Fruit fly (Drosophila melanogaster) whole organism, embryonic: ENCODE data around the gene Cnep1r2.

Experiments used
- ATbp ChIP-seq: fragments of 200-800 bp; sonication (Bioruptor generic); optimal IDR thresholded peaks from 2 replicates; lab custom pipeline; 2017; ENCODE audit warnings: missing biosample characterization, mild to moderate bottlenecking, missing genetic modification characterization, missing genetic modification reagents
- CG10147 ChIP-seq: fragments of 200-800 bp; sonication (Bioruptor generic); optimal IDR thresholded peaks from 2 replicates; lab custom pipeline; 2019; ENCODE audit warnings: missing biosample characterization, mild to moderate bottlenecking, missing genetic modification characterization, moderate library complexity
- CG10366 ChIP-seq: fragments of 200-800 bp; sonication (Bioruptor generic); IDR thresholded peaks from 2 replicates; pipeline ENCODE4 v1.3.6; 2022; ENCODE audit warnings: missing biosample characterization, missing genetic modification characterization
- CG10431 ChIP-seq: fragments of 200-800 bp; sonication (Bioruptor generic); optimal IDR thresholded peaks from 3 replicates; lab custom pipeline; 2018; ENCODE audit warnings: missing biosample characterization, mild to moderate bottlenecking, missing genetic modification characterization
- CG10959 ChIP-seq: fragments of 200-800 bp; sonication (Bioruptor generic); IDR thresholded peaks from 2 replicates; pipeline ENCODE4 v1.3.6; 2022; ENCODE audit warnings: missing biosample characterization, missing genetic modification characterization
- CG11456 ChIP-seq: fragments of 200-800 bp; sonication (Bioruptor generic); IDR thresholded peaks from 3 replicates; pipeline ENCODE4 v1.3.6; 2022; ENCODE audit warnings: missing biosample characterization, missing genetic modification characterization
- CG1233 ChIP-seq: fragments of 200-800 bp; sonication (Bioruptor generic); optimal IDR thresholded peaks from 4 replicates; lab custom pipeline; 2018; ENCODE audit warnings: missing biosample characterization, mild to moderate bottlenecking, missing genetic modification characterization
- CG13123 ChIP-seq: fragments of 200-800 bp; sonication (Bioruptor generic); optimal IDR thresholded peaks from 2 replicates; lab custom pipeline; 2016; ENCODE audit warnings: missing biosample characterization, missing genetic modification characterization
- CG14441 ChIP-seq: fragments of 200-800 bp; sonication (Bioruptor generic); IDR thresholded peaks from 2 replicates; pipeline ENCODE4 v1.3.6; 2022; ENCODE audit warnings: missing biosample characterization, missing genetic modification characterization
- CG1529 ChIP-seq: fragments of 200-800 bp; sonication (Bioruptor generic); optimal IDR thresholded peaks from 3 replicates; lab custom pipeline; 2018; ENCODE audit warnings: missing biosample characterization, missing genetic modification characterization
- CG15696 ChIP-seq: fragments of 200-800 bp; sonication (Bioruptor generic); optimal IDR thresholded peaks from 2 replicates; lab custom pipeline; 2019; ENCODE audit warnings: missing biosample characterization, mild to moderate bottlenecking, missing genetic modification characterization, moderate library complexity
- CG1602 ChIP-seq: fragments of 200-800 bp; sonication (Bioruptor generic); optimal IDR thresholded peaks from 3 replicates; lab custom pipeline; 2016; ENCODE audit warnings: missing biosample characterization, missing genetic modification characterization
- CG16815 ChIP-seq: fragments of 200-800 bp; sonication (Bioruptor generic); optimal IDR thresholded peaks from 3 replicates; lab custom pipeline; 2017; ENCODE audit warnings: missing biosample characterization, mild to moderate bottlenecking, missing genetic modification characterization
- CG17361 ChIP-seq: fragments of 200-800 bp; sonication (Bioruptor generic); IDR thresholded peaks from 3 replicates; pipeline ENCODE4 v1.3.6; 2022; ENCODE audit warnings: missing biosample characterization, missing genetic modification characterization
- CG18011 ChIP-seq: fragments of 200-800 bp; sonication (Bioruptor generic); optimal IDR thresholded peaks from 2 replicates; lab custom pipeline; 2017; ENCODE audit warnings: missing biosample characterization, missing genetic modification characterization, mild to moderate bottlenecking, moderate library complexity, missing genotype
- CG2202 ChIP-seq: fragments of 200-800 bp; sonication (Bioruptor generic); optimal IDR thresholded peaks from 2 replicates; lab custom pipeline; 2018; ENCODE audit warnings: missing biosample characterization, mild to moderate bottlenecking, missing genetic modification characterization
- CG2889 ChIP-seq: fragments of 200-800 bp; sonication (Bioruptor generic); IDR thresholded peaks from 3 replicates; pipeline ENCODE4 v1.3.6; 2022; ENCODE audit warnings: missing biosample characterization, missing genetic modification characterization
- CG30020 ChIP-seq: fragments of 200-800 bp; optimal IDR thresholded peaks from 2 replicates; lab custom pipeline; 2019; ENCODE audit warnings: missing biosample characterization, mild to moderate bottlenecking, missing genetic modification characterization, moderate library complexity
- CG31388 ChIP-seq: fragments of 200-800 bp; sonication (Bioruptor generic); optimal IDR thresholded peaks from 2 replicates; lab custom pipeline; 2016; ENCODE audit warnings: missing biosample characterization, missing genetic modification characterization
- CG34376 ChIP-seq: fragments of 200-800 bp; sonication (Bioruptor generic); optimal IDR thresholded peaks from 2 replicates; lab custom pipeline; 2018; ENCODE audit warnings: missing biosample characterization, mild to moderate bottlenecking, missing genetic modification characterization
- CG3995 ChIP-seq: fragments of 200-800 bp; sonication (Bioruptor generic); optimal IDR thresholded peaks from 3 replicates; lab custom pipeline; 2016; ENCODE audit warnings: missing biosample characterization, missing genetic modification characterization
- CG5245 ChIP-seq: fragments of 200-800 bp; sonication (Bioruptor generic); optimal IDR thresholded peaks from 3 replicates; lab custom pipeline; 2016; ENCODE audit warnings: missing biosample characterization, missing genetic modification characterization
- CG7928 ChIP-seq: fragments of 200-800 bp; sonication (Bioruptor generic); optimal IDR thresholded peaks from 2 replicates; lab custom pipeline; 2017; ENCODE audit warnings: missing biosample characterization, mild to moderate bottlenecking, missing genetic modification characterization
- CG8478 ChIP-seq: fragments of >200 bp; optimal IDR thresholded peaks from 2 replicates; lab custom pipeline; 2018
- CG9817 ChIP-seq: fragments of 200-800 bp; sonication (Bioruptor generic); optimal IDR thresholded peaks from 2 replicates; lab custom pipeline; 2018; ENCODE audit warnings: missing biosample characterization, mild to moderate bottlenecking, missing genetic modification characterization, moderate library complexity
- D19A ChIP-seq: fragments of 200-800 bp; optimal IDR thresholded peaks from 3 replicates; lab custom pipeline; 2019; ENCODE audit warnings: missing biosample characterization, mild to moderate bottlenecking, missing genetic modification characterization, moderate library complexity
- Fer3 ChIP-seq: fragments of 200-800 bp; sonication (Bioruptor generic); optimal IDR thresholded peaks from 2 replicates; lab custom pipeline; 2018; ENCODE audit warnings: missing biosample characterization, mild to moderate bottlenecking, missing genetic modification characterization, moderate library complexity
- HHEX ChIP-seq: fragments of 200-800 bp; sonication (Bioruptor generic); optimal IDR thresholded peaks from 3 replicates; lab custom pipeline; 2017; ENCODE audit warnings: missing biosample characterization, mild to moderate bottlenecking, missing genetic modification characterization, missing genetic modification reagents
- Hey ChIP-seq: fragments of 200-800 bp; sonication (Bioruptor generic); optimal IDR thresholded peaks from 3 replicates; lab custom pipeline; 2018; ENCODE audit warnings: missing biosample characterization, mild to moderate bottlenecking, missing genetic modification characterization
- Hr39 ChIP-seq: fragments of >200 bp; optimal IDR thresholded peaks from 2 replicates; lab custom pipeline; 2017
- Hr78 ChIP-seq, 2 experiments: fragments of 200-800 bp in 1 of 2; fragments of >200 bp in 1 of 2; sonication (Bioruptor generic) in 1 of 2; optimal IDR thresholded peaks; 2 replicates each; lab custom pipeline; 2017 to 2019; ENCODE audit warnings: missing biosample characterization in 2 of 2, missing genetic modification characterization in 2 of 2, mild to moderate bottlenecking in 1 of 2, moderate library complexity in 1 of 2
- Max ChIP-seq: fragments of 200-800 bp; sonication (Bioruptor generic); optimal IDR thresholded peaks from 2 replicates; lab custom pipeline; 2016; ENCODE audit warnings: missing biosample characterization, mild to moderate bottlenecking, missing genetic modification characterization
- NFAT ChIP-seq: fragments of 200-800 bp; sonication (Bioruptor generic); IDR thresholded peaks from 2 replicates; pipeline ENCODE4 v1.3.6; 2022; ENCODE audit warnings: missing biosample characterization, missing genetic modification characterization
- NK7.1 ChIP-seq: fragments of 200-800 bp; sonication (Bioruptor generic); optimal IDR thresholded peaks from 3 replicates; lab custom pipeline; 2016; ENCODE audit warnings: missing biosample characterization, missing genetic modification characterization
- Nf-YB ChIP-seq: fragments of 200-800 bp; sonication (Bioruptor generic); optimal IDR thresholded peaks from 3 replicates; lab custom pipeline; 2019; ENCODE audit warnings: missing biosample characterization, mild to moderate bottlenecking, missing genetic modification characterization, moderate library complexity
- Nf-YC ChIP-seq: fragments of 200-800 bp; optimal IDR thresholded peaks from 3 replicates; lab custom pipeline; 2019; ENCODE audit warnings: missing biosample characterization, mild to moderate bottlenecking, missing genetic modification characterization, moderate library complexity
- Rfx ChIP-seq: fragments of 200-800 bp; sonication (Bioruptor generic); IDR thresholded peaks from 2 replicates; pipeline ENCODE4 v1.3.6; 2022; ENCODE audit warnings: missing biosample characterization, missing genetic modification characterization
- Spps ChIP-seq: fragments of 200-800 bp; sonication (Bioruptor generic); optimal IDR thresholded peaks from 2 replicates; lab custom pipeline; 2018; ENCODE audit warnings: missing biosample characterization, mild to moderate bottlenecking, missing genetic modification characterization
- Vsx1 ChIP-seq: fragments of 200-800 bp; sonication (Bioruptor generic); optimal IDR thresholded peaks from 2 replicates; lab custom pipeline; 2017; ENCODE audit warnings: missing biosample characterization, mild to moderate bottlenecking, missing genetic modification characterization, missing genetic modification reagents
- ash1 ChIP-seq: fragments of 200-800 bp; sonication (Bioruptor generic); optimal IDR thresholded peaks from 2 replicates; lab custom pipeline; 2018; ENCODE audit warnings: missing biosample characterization, mild to moderate bottlenecking, missing genetic modification characterization
- da ChIP-seq: fragments of 200-800 bp; sonication (Bioruptor generic); optimal IDR thresholded peaks from 2 replicates; lab custom pipeline; 2016; ENCODE audit warnings: missing biosample characterization, missing genetic modification characterization
- dmrt99B ChIP-seq: fragments of 200-800 bp; sonication (Bioruptor generic); optimal IDR thresholded peaks from 2 replicates; lab custom pipeline; 2018; ENCODE audit warnings: missing biosample characterization, mild to moderate bottlenecking, missing genetic modification characterization, moderate library complexity
- gsb-n ChIP-seq: fragments of 200-800 bp; sonication (Bioruptor generic); optimal IDR thresholded peaks from 3 replicates; lab custom pipeline; 2018; ENCODE audit warnings: missing biosample characterization, mild to moderate bottlenecking, missing genetic modification characterization
- jing ChIP-seq: fragments of 200-800 bp; sonication (Bioruptor generic); optimal IDR thresholded peaks from 2 replicates; lab custom pipeline; 2018; ENCODE audit warnings: missing biosample characterization, mild to moderate bottlenecking, missing genetic modification characterization
- knrl ChIP-seq: fragments of 200-800 bp; sonication (Bioruptor generic); IDR thresholded peaks from 3 replicates; pipeline ENCODE4 v1.3.6; 2022; ENCODE audit warnings: missing biosample characterization, missing genetic modification characterization; ENCODE audit not compliant: partially characterized antibody
- so ChIP-seq: fragments of 200-800 bp; sonication (Bioruptor generic); IDR thresholded peaks from 3 replicates; pipeline ENCODE4 v1.3.6; 2022; ENCODE audit warnings: missing biosample characterization, missing genetic modification characterization
- toy ChIP-seq: fragments of 200-800 bp; sonication (Bioruptor generic); IDR thresholded peaks from 2 replicates; pipeline ENCODE4 v1.3.6; 2022; ENCODE audit warnings: missing biosample characterization, missing genetic modification characterization
- unpg ChIP-seq: fragments of 200-800 bp; sonication (Bioruptor generic); optimal IDR thresholded peaks from 3 replicates; lab custom pipeline; 2018; ENCODE audit warnings: missing biosample characterization, mild to moderate bottlenecking, missing genetic modification characterization, moderate library complexity
- usp ChIP-seq: fragments of >200 bp; optimal IDR thresholded peaks from 2 replicates; lab custom pipeline; 2017; ENCODE audit warnings: missing biosample characterization, missing genetic modification characterization
- wor ChIP-seq: fragments of 200-800 bp; sonication (Bioruptor generic); IDR thresholded peaks from 2 replicates; pipeline ENCODE4 v1.3.6; 2022; ENCODE audit warnings: missing biosample characterization, missing genetic modification characterization

Cnep1r2 gene

DNA sequence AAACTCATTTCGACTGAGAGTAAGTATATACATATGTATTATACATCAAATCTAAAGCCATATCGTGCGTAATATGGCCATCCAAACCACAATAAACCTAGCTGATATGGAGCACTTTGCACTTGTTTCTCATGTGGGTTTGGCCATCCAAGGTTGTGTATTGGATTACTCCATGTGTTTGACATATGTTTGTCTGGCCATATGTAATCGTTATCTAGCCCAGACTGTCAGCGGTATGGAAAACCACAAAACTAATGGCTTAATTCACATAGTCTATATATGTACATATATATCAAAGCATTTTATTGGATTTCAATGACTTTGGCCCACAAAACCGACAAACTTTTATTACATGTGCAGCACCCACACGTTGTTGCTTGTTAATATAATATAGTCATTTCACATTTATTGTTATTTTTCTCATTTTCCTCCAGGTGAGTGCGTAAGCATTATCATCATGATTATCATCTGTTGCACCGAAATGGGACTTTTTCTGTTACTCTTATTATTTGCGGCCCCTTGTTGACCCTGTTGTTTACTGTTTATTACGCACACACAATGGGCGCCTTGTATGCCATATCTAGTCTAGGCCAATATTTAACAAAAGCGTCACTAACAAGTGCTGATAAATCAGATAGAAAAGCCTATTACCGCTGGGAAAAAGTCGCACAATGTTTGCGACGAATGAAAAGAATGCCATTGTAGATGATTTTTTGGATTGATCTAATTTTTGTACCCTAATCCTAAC is 18.7 kb downstream of the Cnep1r2 start (continued):
- 0 out of 2 replicates have a peak, but pooled peaks have one; percentile 15 for TF ChIP-seq CG10366 (GFP tag; lab: Robert Waterston, UW)
- TF ChIP-seq CG16815: no peak
- TF ChIP-seq Hr39 (lab: Kevin White, UChicago): no peak
- no peak for TF ChIP-seq CG8478 (lab: Kevin White, UChicago)
- no peak; the same call in 2 of the 3 replicates for TF ChIP-seq CG11456 (GFP tag; lab: Robert Waterston, UW)
- no peak for TF ChIP-seq NFAT (GFP tag; lab: Robert Waterston, UW)
- no peak for TF ChIP-seq CG31388 (GFP tag; lab: Kevin White, UChicago)
- peak; percentile 19; the same call in 1 of the 2 replicates for TF ChIP-seq Rfx (GFP tag; lab: Robert Waterston, UW)
- peak; percentile 7 for TF ChIP-seq Nf-YC (tag; lab: Kevin White, UChicago)
- peak; percentile 56 for TF ChIP-seq CG34376 (GFP tag; lab: Kevin White, UChicago)
- TF ChIP-seq toy (GFP tag; lab: Robert Waterston, UW): no peak
- peak; percentile 17 for TF ChIP-seq CG18011 (GFP tag; lab: Kevin White, UChicago)
- peak; percentile 68 for TF ChIP-seq CG2202 (tag; lab: Kevin White, UChicago)
- peak; percentile 1 for TF ChIP-seq CG3995 (GFP tag; lab: Kevin White, UChicago)
- TF ChIP-seq CG14441 (GFP tag; lab: Robert Waterston, UW): peak; percentile 20; the same call in 1 of the 2 replicates
- TF ChIP-seq jing: peak; percentile 16
- TF ChIP-seq CG30020: no peak
- no peak for TF ChIP-seq CG2889 (GFP tag; lab: Robert Waterston, UW)
- peak; percentile 69 for TF ChIP-seq CG13123 (GFP tag; lab: Kevin White, UChicago)
- TF ChIP-seq CG10431 (GFP tag; lab: Kevin White, UChicago): peak; percentile 43
- no peak for TF ChIP-seq knrl (GFP tag; lab: Robert Waterston, UW)
- TF ChIP-seq CG5245 (GFP tag; lab: Kevin White, UChicago): peak; percentile 23
- TF ChIP-seq CG1529: peak; percentile 67
- TF ChIP-seq Max (GFP tag; lab: Kevin White, UChicago): peak; percentile 10
- TF ChIP-seq CG1602 (GFP tag; lab: Kevin White, UChicago): peak; percentile 33
- peak; percentile 83 for TF ChIP-seq CG1233
- peak; percentile 84 for TF ChIP-seq HHEX (GFP tag; lab: Kevin White, UChicago)
- no peak for TF ChIP-seq wor
- peak; percentile 75 for TF ChIP-seq Fer3 (tag; lab: Kevin White, UChicago)
- TF ChIP-seq so (GFP tag; lab: Robert Waterston, UW): peak; percentile 65; the same call in 2 of the 3 replicates
- TF ChIP-seq CG7928 (GFP tag; lab: Kevin White, UChicago): no peak
- peak; percentile 47 for TF ChIP-seq Nf-YB (GFP tag; lab: Kevin White, UChicago)
- peak; percentile 37; the same call in 1 of the 3 replicates for TF ChIP-seq CG17361
- peak; percentile 24 for TF ChIP-seq Spps (tag; lab: Kevin White, UChicago)
- peak; percentile 45 for TF ChIP-seq CG15696 (tag; lab: Kevin White, UChicago)
- peak; percentile 84 for TF ChIP-seq Vsx1
- TF ChIP-seq CG9817 (tag; lab: Kevin White, UChicago): peak; percentile 45
- TF ChIP-seq da (GFP tag; lab: Kevin White, UChicago): peak; percentile 72
- peak; percentile 63 for TF ChIP-seq dmrt99B
- peak; percentile 77 for TF ChIP-seq gsb-n (tag; lab: Kevin White, UChicago)
- TF ChIP-seq ash1 (GFP tag; lab: Kevin White, UChicago): peak; percentile 38
- TF ChIP-seq unpg (GFP tag; lab: Kevin White, UChicago): peak; percentile 69
- TF ChIP-seq NK7.1 (GFP tag; lab: Kevin White, UChicago): peak; percentile 70
- peak in 1 of 2 experiments; percentile 34 for TF ChIP-seq Hr78 (GFP tag; optimal IDR thresholded peaks at IDR 0.05; lab: Kevin White, UChicago)
- TF ChIP-seq D19A: peak; percentile 34
- TF ChIP-seq CG10147 (GFP tag; lab: Kevin White, UChicago): peak; percentile 50
- peak; percentile 94 for TF ChIP-seq ATbp
- no peak for TF ChIP-seq usp
- TF ChIP-seq CG10959 (GFP tag; lab: Robert Waterston, UW): no peak
- peak; percentile 60 for TF ChIP-seq Hey (tag; lab: Kevin White, UChicago)
